Worm (Caenorhabditis elegans): ENCODE data around the gene msp-57.

DNA sequence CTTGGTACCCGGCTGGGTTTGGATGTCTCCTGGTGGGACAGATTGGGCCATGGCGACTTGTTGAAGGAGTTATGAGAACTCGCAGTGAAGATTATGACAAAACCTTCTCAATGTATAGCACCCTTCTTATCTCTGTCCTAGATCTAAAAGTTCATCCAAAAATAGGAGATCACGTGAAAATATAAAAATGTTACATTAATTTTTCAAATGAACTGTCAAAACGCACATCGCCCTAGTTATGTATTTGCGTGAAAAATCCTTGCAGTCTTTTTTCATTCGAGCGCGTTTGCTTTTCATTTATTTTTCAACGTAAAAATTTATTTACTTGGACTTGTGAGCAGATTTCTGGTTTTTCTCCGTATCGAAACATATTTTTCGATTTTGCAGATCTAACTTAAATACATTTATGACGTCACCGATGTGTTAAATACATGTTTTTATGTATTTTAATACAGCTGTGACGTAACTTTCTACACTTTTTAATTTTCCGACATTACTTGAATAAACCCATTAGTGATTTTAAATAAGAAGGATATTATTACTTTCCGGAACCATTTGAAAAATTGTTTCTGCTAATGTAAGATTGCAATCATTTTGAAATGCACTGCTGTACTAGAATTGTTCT is 6.3 kb upstream of the msp-57 start, which contains the start of gene msp-55:
- peak; percentile 97 for TF ChIP-seq zip-8 (tag; optimal IDR thresholded peaks at IDR 0.05)
- no peak for TF ChIP-seq hlh-1 (tag; optimal IDR thresholded peaks at IDR 0.05)
- no peak for TF ChIP-seq sem-2 (GFP tag; optimal IDR thresholded peaks at IDR 0.05)

Data from whole organism, mixed stage, embryonic.